Worm (Caenorhabditis elegans): ENCODE results near the gene C50C3.19.

ce11 chrIII:8217919-8218318 is 27.3 kb downstream of the C50C3.19 start, which contains the start of gene C30A5.16:
- TF ChIP-seq lin-13 (GFP tag; optimal IDR thresholded peaks at IDR 0.05) (no peak), fos-1 (tag; optimal IDR thresholded peaks at IDR 0.05) (no peak)

Measured in whole organism, L4 larva.